Worm (Caenorhabditis elegans): ENCODE data around the gene K10B2.4.

K10B2.4 gene

ce11 chrII:6345195-6346158 is 15.3 kb downstream of the K10B2.4 start, which contains the start of gene C32D5.8:
Gene C32D5.8 (minus strand): TSS chrII:6345964.
- TF ChIP-seq ceh-83 (GFP tag; optimal IDR thresholded peaks at IDR 0.05): no peak
- no peak for TF ChIP-seq nhr-2 (tag; optimal IDR thresholded peaks at IDR 0.05)
- TF ChIP-seq lin-32 (GFP tag; optimal IDR thresholded peaks at IDR 0.05): no peak
- no peak for TF ChIP-seq nhr-28 (tag; optimal IDR thresholded peaks at IDR 0.05)
- TF ChIP-seq flh-1 (GFP tag; optimal IDR thresholded peaks at IDR 0.05): no peak
- TF ChIP-seq ces-1 (GFP tag; optimal IDR thresholded peaks at IDR 0.05): no peak
- TF ChIP-seq sptf-1 (tag; optimal IDR thresholded peaks at IDR 0.05): no peak
- no peak for TF ChIP-seq blmp-1 (tag; optimal IDR thresholded peaks at IDR 0.05)
- no peak for TF ChIP-seq nhr-12 (tag; optimal IDR thresholded peaks at IDR 0.05)
- TF ChIP-seq lsy-2 (tag; optimal IDR thresholded peaks at IDR 0.05): no peak
- TF ChIP-seq nhr-237 (tag; optimal IDR thresholded peaks at IDR 0.05): no peak
- TF ChIP-seq hlh-1 (tag; optimal IDR thresholded peaks at IDR 0.05): no peak
- no peak for TF ChIP-seq mep-1 (tag; optimal IDR thresholded peaks at IDR 0.05)
- TF ChIP-seq elt-1 (tag; optimal IDR thresholded peaks at IDR 0.05; ENCODE audit: borderline replicate concordance, insufficient read depth): no peak
- TF ChIP-seq pha-4 (tag; optimal IDR thresholded peaks at IDR 0.05): no peak

- TF ChIP-seq ztf-11 (tag; optimal IDR thresholded peaks at IDR 0.05) (no peak), ces-1 (GFP tag; optimal IDR thresholded peaks at IDR 0.05) (no peak), mep-1 (tag; optimal IDR thresholded peaks at IDR 0.05) (no peak), nhr-76 (tag; optimal IDR thresholded peaks at IDR 0.05) (no peak), pha-4 (tag; optimal IDR thresholded peaks at IDR 0.05) (no peak), unc-120 (tag; optimal IDR thresholded peaks at IDR 0.05; ENCODE audit: poor library complexity, severe bottlenecking) (no peak), mab-5 (tag; optimal IDR thresholded peaks at IDR 0.05) (no peak), snpc-4 (tag; optimal IDR thresholded peaks at IDR 0.05) (no peak), lin-32 (GFP tag; optimal IDR thresholded peaks at IDR 0.05) (no peak), sptf-1 (tag; optimal IDR thresholded peaks at IDR 0.05) (no peak)
Measured at ce11 chrII:6344513-6344912, 16.2 kb downstream of the K10B2.4 start.

- no peak for TF ChIP-seq lin-13 (tag; optimal IDR thresholded peaks at IDR 0.05)
- peak; percentile 42 for TF ChIP-seq nhr-237 (tag; optimal IDR thresholded peaks at IDR 0.05)
Measured at ce11 chrII:6343893-6344292, 16.9 kb downstream of the K10B2.4 start, which contains the start of gene txt-18. Gene txt-18 (plus strand): TSS chrII:6344072.

- no peak for TF ChIP-seq unc-120 (tag; optimal IDR thresholded peaks at IDR 0.05; ENCODE audit: poor library complexity, severe bottlenecking)
Measured at ce11 chrII:6342455-6342854, 18.3 kb downstream of the K10B2.4 start.

ce11 chrII:6341076-6341475 is 19.7 kb downstream of the K10B2.4 start:
- TF ChIP-seq lin-32 (GFP tag; optimal IDR thresholded peaks at IDR 0.05) (no peak), ceh-83 (GFP tag; optimal IDR thresholded peaks at IDR 0.05) (no peak), nhr-76 (tag; optimal IDR thresholded peaks at IDR 0.05) (no peak)

- TF ChIP-seq snpc-4 (tag; optimal IDR thresholded peaks at IDR 0.05) (no peak), ham-2 (GFP tag; optimal IDR thresholded peaks at IDR 0.05) (no peak), tbx-8 (GFP tag; optimal IDR thresholded peaks at IDR 0.05) (no peak), mep-1 (tag; optimal IDR thresholded peaks at IDR 0.05) (no peak), drap-1 (GFP tag; optimal IDR thresholded peaks at IDR 0.05) (no peak), M03D4.4 (tag; optimal IDR thresholded peaks at IDR 0.05) (no peak), cnd-1 (tag; optimal IDR thresholded peaks at IDR 0.05) (no peak), mab-5 (tag; optimal IDR thresholded peaks at IDR 0.05) (no peak), ceh-43 (GFP tag; optimal IDR thresholded peaks at IDR 0.05) (no peak), pha-4 (tag; optimal IDR thresholded peaks at IDR 0.05) (no peak)
Measured at ce11 chrII:6339948-6340347, 20.8 kb downstream of the K10B2.4 start, which contains the start of gene C32D5.7. Gene C32D5.7 (minus strand): TSS chrII:6340048.
